Fruit fly (Drosophila melanogaster) whole organism, prepupa: Measurements from ENCODE around the gene Pvr.

ENCODE experiments used
- Blimp-1 ChIP-seq: fragments of 200-800 bp; sonication (Bioruptor generic); optimal IDR thresholded peaks from 3 replicates; lab custom pipeline; 2017; ENCODE audit warnings: missing biosample characterization, missing genetic modification characterization, mild to moderate bottlenecking, moderate library complexity, missing genetic modification reagents
- CG10631 ChIP-seq: fragments of 200-800 bp; sonication (Bioruptor generic); optimal IDR thresholded peaks from 2 replicates; lab custom pipeline; 2016; ENCODE audit warnings: missing biosample characterization, missing genetic modification characterization
- CG11902 ChIP-seq: fragments of 200-800 bp; sonication (Bioruptor generic); optimal IDR thresholded peaks from 3 replicates; lab custom pipeline; 2016; ENCODE audit warnings: missing biosample characterization, missing genetic modification characterization
- CG1621 ChIP-seq: fragments of 200-800 bp; sonication (Bioruptor generic); optimal IDR thresholded peaks from 3 replicates; lab custom pipeline; 2018; ENCODE audit warnings: missing biosample characterization, mild to moderate bottlenecking, missing genetic modification characterization
- CG16779 ChIP-seq: fragments of 200-800 bp; sonication (Bioruptor generic); optimal IDR thresholded peaks from 3 replicates; lab custom pipeline; 2017; ENCODE audit warnings: missing biosample characterization, mild to moderate bottlenecking, missing genetic modification characterization
- CG3032 ChIP-seq: fragments of 200-800 bp; optimal IDR thresholded peaks from 2 replicates; lab custom pipeline; 2019; ENCODE audit warnings: missing biosample characterization, mild to moderate bottlenecking, missing genetic modification characterization, moderate library complexity
- CG34406 ChIP-seq: fragments of 200-800 bp; sonication (Bioruptor generic); optimal IDR thresholded peaks from 3 replicates; lab custom pipeline; 2016; ENCODE audit warnings: missing biosample characterization, missing genetic modification characterization
- CG3919 ChIP-seq: fragments of 200-800 bp; sonication (Bioruptor generic); optimal IDR thresholded peaks from 3 replicates; lab custom pipeline; 2016; ENCODE audit warnings: missing biosample characterization, missing genetic modification characterization
- CG6276 ChIP-seq: fragments of 200-800 bp; sonication (Bioruptor generic); optimal IDR thresholded peaks from 2 replicates; lab custom pipeline; 2017; ENCODE audit warnings: missing biosample characterization, mild to moderate bottlenecking, missing genetic modification characterization
- CG6792 ChIP-seq: fragments of 200-800 bp; sonication (Bioruptor generic); optimal IDR thresholded peaks from 3 replicates; lab custom pipeline; 2016; ENCODE audit warnings: missing biosample characterization, missing genetic modification characterization
- CG6854 ChIP-seq: fragments of 200-800 bp; sonication (Bioruptor generic); optimal IDR thresholded peaks from 2 replicates; lab custom pipeline; 2017; ENCODE audit warnings: missing biosample characterization, mild to moderate bottlenecking, missing genetic modification characterization
- CG7368 ChIP-seq: fragments of 200-800 bp; sonication (Bioruptor generic); optimal IDR thresholded peaks from 3 replicates; lab custom pipeline; 2016; ENCODE audit warnings: missing biosample characterization, missing genetic modification characterization
- CG8319 ChIP-seq: fragments of 200-800 bp; sonication (Bioruptor generic); optimal IDR thresholded peaks from 3 replicates; lab custom pipeline; 2016; ENCODE audit warnings: missing biosample characterization, missing genetic modification characterization
- CG8632 ChIP-seq: fragments of 200-800 bp; sonication (Bioruptor generic); optimal IDR thresholded peaks from 3 replicates; lab custom pipeline; 2016; ENCODE audit warnings: missing biosample characterization, missing genetic modification characterization
- CG9139 ChIP-seq: fragments of 200-800 bp; sonication (Bioruptor generic); optimal IDR thresholded peaks from 3 replicates; lab custom pipeline; 2017; ENCODE audit warnings: missing biosample characterization, mild to moderate bottlenecking, missing genetic modification characterization
- Eip78C ChIP-seq: fragments of 200-800 bp; sonication (Bioruptor generic); peaks from one replicate; lab custom pipeline; 2016; ENCODE audit warnings: missing biosample characterization, missing genetic modification characterization
- Eip93F ChIP-seq: fragments of 200-800 bp; sonication (Bioruptor generic); optimal IDR thresholded peaks from 2 replicates; lab custom pipeline; 2016; ENCODE audit warnings: missing biosample characterization, mild to moderate bottlenecking, missing genetic modification characterization
- Ets21C ChIP-seq: fragments of 200-800 bp; sonication (Bioruptor generic); optimal IDR thresholded peaks from 3 replicates; lab custom pipeline; 2016; ENCODE audit warnings: missing biosample characterization, missing genetic modification characterization
- Gug ChIP-seq: fragments of 200-800 bp; sonication (Bioruptor generic); IDR thresholded peaks from 2 replicates; pipeline ENCODE4 v1.3.6; 2022; ENCODE audit warnings: missing biosample characterization, missing genetic modification characterization
- Hr38 ChIP-seq: sonication (Bioruptor generic); optimal IDR thresholded peaks from 2 replicates; lab custom pipeline; 2016; ENCODE audit warnings: missing biosample characterization, missing genetic modification characterization
- Hr4 ChIP-seq: fragments of 200-800 bp; sonication (Bioruptor generic); optimal IDR thresholded peaks from 3 replicates; lab custom pipeline; 2016; ENCODE audit warnings: missing biosample characterization, missing genetic modification characterization
- Met ChIP-seq: fragments of 200-800 bp; sonication (Bioruptor generic); optimal IDR thresholded peaks from 3 replicates; lab custom pipeline; 2016; ENCODE audit warnings: missing biosample characterization, missing genetic modification characterization
- Smox ChIP-seq: fragments of 200-800 bp; sonication (Bioruptor generic); optimal IDR thresholded peaks from 3 replicates; lab custom pipeline; 2016; ENCODE audit warnings: missing biosample characterization, missing genetic modification characterization
- Sox102F ChIP-seq: fragments of 200-800 bp; sonication (Bioruptor generic); optimal IDR thresholded peaks from 2 replicates; lab custom pipeline; 2016; ENCODE audit warnings: missing biosample characterization, mild to moderate bottlenecking, missing genetic modification characterization
- achi ChIP-seq: fragments of 200-800 bp; sonication (Bioruptor generic); optimal IDR thresholded peaks from 3 replicates; lab custom pipeline; 2016; ENCODE audit warnings: missing biosample characterization, missing genetic modification characterization
- acj6 ChIP-seq: fragments of 200-800 bp; sonication (Bioruptor generic); optimal IDR thresholded peaks from 3 replicates; lab custom pipeline; 2016; ENCODE audit warnings: missing biosample characterization, missing genetic modification characterization
- dac ChIP-seq: fragments of 200-800 bp; sonication (Bioruptor generic); optimal IDR thresholded peaks from 2 replicates; lab custom pipeline; 2017; ENCODE audit warnings: missing biosample characterization, mild to moderate bottlenecking, missing genetic modification characterization
- dsx ChIP-seq: fragments of 200-800 bp; optimal IDR thresholded peaks from 3 replicates; lab custom pipeline; 2019; ENCODE audit warnings: missing biosample characterization, mild to moderate bottlenecking, missing genetic modification characterization, moderate library complexity; ENCODE audit not compliant: poor library complexity, severe bottlenecking
- eg ChIP-seq: fragments of 200-800 bp; sonication (Bioruptor generic); IDR thresholded peaks from 3 replicates; pipeline ENCODE4 v1.3.6; 2022; ENCODE audit warnings: missing biosample characterization, missing genetic modification characterization
- esn ChIP-seq: fragments of 200-800 bp; sonication (Bioruptor generic); optimal IDR thresholded peaks from 2 replicates; lab custom pipeline; 2016; ENCODE audit warnings: missing biosample characterization, mild to moderate bottlenecking, missing genetic modification characterization, moderate library complexity
- fd59A ChIP-seq: fragments of 200-800 bp; sonication (Bioruptor generic); optimal IDR thresholded peaks from 2 replicates; lab custom pipeline; 2017; ENCODE audit warnings: missing biosample characterization, mild to moderate bottlenecking, missing genetic modification characterization, missing genetic modification reagents
- fd85E ChIP-seq: fragments of 200-800 bp; sonication (Bioruptor generic); optimal IDR thresholded peaks from 3 replicates; lab custom pipeline; 2016; ENCODE audit warnings: missing biosample characterization, missing genetic modification characterization
- fkh ChIP-seq: fragments of 200-800 bp; sonication (Bioruptor generic); optimal IDR thresholded peaks from 3 replicates; lab custom pipeline; 2017; ENCODE audit warnings: missing biosample characterization, mild to moderate bottlenecking, missing genetic modification characterization, moderate library complexity
- lz ChIP-seq: fragments of 200-800 bp; sonication (Bioruptor generic); optimal IDR thresholded peaks from 3 replicates; lab custom pipeline; 2016; ENCODE audit warnings: missing biosample characterization, missing genetic modification characterization
- pdm3 ChIP-seq: fragments of 200-800 bp; sonication (Bioruptor generic); optimal IDR thresholded peaks from 3 replicates; lab custom pipeline; 2016; ENCODE audit warnings: missing biosample characterization, missing genetic modification characterization
- ss ChIP-seq, 2 experiments: fragments of 200-800 bp; sonication (Bioruptor generic); optimal IDR thresholded peaks; 2 replicates in 1 of 2; 3 replicates in 1 of 2; lab custom pipeline; 2017 to 2018; ENCODE audit warnings: mild to moderate bottlenecking in 2 of 2, missing biosample characterization in 2 of 2, missing genetic modification characterization in 2 of 2, moderate library complexity in 1 of 2
- svp ChIP-seq: fragments of 200-800 bp; sonication (Bioruptor generic); peaks from one replicate; lab custom pipeline; 2016; ENCODE audit warnings: missing biosample characterization, missing genetic modification characterization
- topi ChIP-seq: fragments of 200-800 bp; sonication (Bioruptor generic); optimal IDR thresholded peaks from 3 replicates; lab custom pipeline; 2016; ENCODE audit warnings: missing biosample characterization, missing genetic modification characterization
- vri ChIP-seq: fragments of 200-800 bp; sonication (Bioruptor generic); optimal IDR thresholded peaks from 3 replicates; lab custom pipeline; 2016; ENCODE audit warnings: missing biosample characterization, mild to moderate bottlenecking, missing genetic modification characterization

Pvr gene

DNA sequence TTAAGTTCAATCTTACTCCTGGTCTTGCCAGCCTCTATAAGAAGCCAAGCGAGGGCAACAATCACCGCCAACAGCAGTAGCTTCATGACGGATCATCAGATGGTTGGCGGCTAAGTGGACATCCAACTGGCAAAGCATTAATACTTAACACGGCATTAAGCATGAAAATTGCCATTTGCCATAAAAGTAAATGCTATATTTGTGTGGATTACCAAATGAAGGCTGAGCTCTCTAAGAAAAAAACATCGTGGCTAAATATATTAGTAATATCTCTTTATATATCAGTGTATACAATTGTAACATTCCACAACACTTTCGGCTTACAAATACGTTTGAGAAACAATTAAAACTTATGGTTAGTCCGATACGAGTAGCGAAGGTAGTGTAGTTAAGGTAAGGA lies 4.2 kb upstream of the Pvr start, which contains the start of gene CG43057:
Gene CG43057, minus strand, starts transcription at position 101 of the 400 bp plus-strand sequence.
- TF ChIP-seq achi (GFP tag; lab: Kevin White, UChicago) = no peak
- no peak for TF ChIP-seq fd85E (GFP tag; lab: Kevin White, UChicago)
- no peak for TF ChIP-seq Sox102F (GFP tag; lab: Kevin White, UChicago)
- no peak for TF ChIP-seq eg (GFP tag; lab: Robert Waterston, UW)
- TF ChIP-seq CG9139 (GFP tag; lab: Kevin White, UChicago) = no peak
- no peak for TF ChIP-seq CG6792 (GFP tag; lab: Kevin White, UChicago)
- TF ChIP-seq CG11902 = no peak
- no peak for TF ChIP-seq CG8319 (GFP tag; lab: Kevin White, UChicago)
- TF ChIP-seq CG3032 = no peak

DNA sequence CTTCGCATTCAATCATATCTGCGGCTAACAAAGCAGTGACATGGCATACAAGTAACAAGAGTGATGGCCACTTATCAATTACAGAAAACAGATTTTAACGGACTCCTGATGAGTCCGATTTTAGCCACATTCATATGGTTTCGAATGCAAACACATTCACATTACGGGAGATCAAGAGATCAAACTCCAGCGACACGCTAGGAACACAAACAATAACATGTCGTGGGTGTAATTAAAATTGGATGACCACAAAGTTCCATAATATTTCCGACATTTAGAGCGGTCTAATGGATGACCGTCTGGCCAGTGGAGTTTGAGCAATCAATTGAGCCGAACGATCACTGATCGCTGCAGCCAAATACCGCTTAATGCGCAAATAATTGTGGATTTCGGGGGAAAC lies 2.5 kb upstream of the Pvr start, which contains the start of gene CG14277:
Gene CG14277, plus strand, starts transcription at position 301 of the 400 bp plus-strand sequence.
- TF ChIP-seq CG6792 (GFP tag; lab: Kevin White, UChicago) = no peak
- no peak for TF ChIP-seq Smox
- TF ChIP-seq dsx = no peak
- TF ChIP-seq topi = no peak
- no peak for TF ChIP-seq CG1621 (tag; lab: Kevin White, UChicago)
- TF ChIP-seq Hr4 (GFP tag; lab: Kevin White, UChicago) = no peak
- no peak for TF ChIP-seq Eip93F
- no peak for TF ChIP-seq CG8319 (GFP tag; lab: Kevin White, UChicago)
- TF ChIP-seq acj6 (GFP tag; lab: Kevin White, UChicago) = no peak
- TF ChIP-seq svp = no peak
- no peak for TF ChIP-seq CG9139 (GFP tag; lab: Kevin White, UChicago)
- no peak for TF ChIP-seq CG16779
- no peak for TF ChIP-seq CG10631 (GFP tag; lab: Kevin White, UChicago)
- TF ChIP-seq CG3919 (GFP tag; lab: Kevin White, UChicago) = no peak

DNA sequence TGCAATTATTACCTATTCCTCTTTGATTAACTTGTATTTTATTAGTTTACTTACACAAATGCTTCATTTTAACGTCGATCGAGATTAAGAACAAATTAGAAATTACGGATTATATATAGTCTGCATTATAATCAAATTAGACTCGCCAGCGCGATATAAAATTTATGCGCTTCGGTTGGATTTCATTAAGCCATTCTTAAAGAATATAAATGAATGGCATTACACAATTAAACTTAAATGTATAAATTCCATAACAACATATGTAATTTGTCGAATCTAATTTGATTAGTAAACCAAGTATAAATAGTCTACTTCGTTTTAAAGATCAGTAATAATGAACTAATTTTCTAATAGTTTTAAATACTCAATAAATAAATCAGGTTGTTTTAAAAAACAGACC lies 2.0 kb upstream of the Pvr start, which contains the start of gene Spn28F:
Gene Spn28F, minus strand, starts transcription at position 101 of the 400 bp plus-strand sequence.
- TF ChIP-seq eg (GFP tag; lab: Robert Waterston, UW) (no peak), lz (GFP tag; lab: Kevin White, UChicago) (no peak), Ets21C (GFP tag; lab: Kevin White, UChicago) (no peak), Smox (no peak), CG7368 (no peak)

DNA sequence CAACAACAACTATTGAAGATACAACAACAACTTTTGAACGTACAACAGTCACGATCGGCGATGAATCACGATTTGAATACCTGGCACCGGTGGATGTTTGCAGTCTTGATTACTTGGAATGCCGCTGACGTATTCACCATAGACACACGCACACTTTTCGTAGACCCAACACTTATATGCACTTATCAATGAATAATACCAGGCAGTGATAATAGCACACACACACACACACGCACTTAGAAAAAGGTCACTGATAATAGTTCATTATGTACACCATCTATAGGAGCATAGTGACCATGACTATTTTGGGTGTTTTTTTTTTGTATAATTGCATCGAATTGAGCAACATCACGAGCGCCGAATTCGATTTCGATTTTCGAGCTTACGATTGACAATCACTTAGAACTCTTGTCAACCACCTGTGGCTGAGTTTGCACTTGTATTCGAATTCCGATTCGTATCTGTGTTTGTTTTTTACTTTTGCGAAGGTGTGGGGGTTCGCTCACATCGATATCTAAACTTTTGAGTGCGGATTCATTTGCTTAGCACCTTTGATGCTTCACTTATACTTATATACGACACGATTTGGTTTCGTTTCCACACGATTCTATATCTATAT lies 537 bp downstream of the Pvr start:
- TF ChIP-seq CG6276 (GFP tag; lab: Kevin White, UChicago) (no peak), fkh (GFP tag; lab: Kevin White, UChicago) (peak; percentile 80)

DNA sequence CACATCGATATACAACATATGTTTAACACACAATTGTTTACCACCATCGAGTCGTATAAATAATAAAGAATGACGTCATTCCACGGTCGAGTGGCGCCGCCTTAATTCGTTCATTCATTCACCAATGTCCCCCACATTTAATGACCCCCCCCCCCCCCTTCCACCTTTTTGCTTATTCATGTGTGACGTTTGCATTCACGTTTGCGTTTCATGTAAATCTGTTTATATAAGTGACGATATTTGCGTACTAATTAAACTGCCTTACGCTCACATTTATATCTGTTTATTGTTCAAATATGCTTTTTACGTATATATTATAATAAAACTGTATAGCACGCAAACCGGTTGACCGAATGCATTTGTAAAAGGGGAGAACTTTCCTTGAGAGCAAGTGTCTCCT lies 6.1 kb downstream of the Pvr start:
- TF ChIP-seq Blimp-1 (GFP tag; lab: Kevin White, UChicago) (peak; percentile 39), ss (GFP tag; optimal IDR thresholded peaks at IDR 0.05; lab: Kevin White, UChicago) (peak; percentile 3 to 45), fd59A (GFP tag; lab: Kevin White, UChicago) (no peak), Gug (GFP tag; lab: Robert Waterston, UW) (no peak), CG10631 (GFP tag; lab: Kevin White, UChicago) (peak; percentile 2), CG6276 (GFP tag; lab: Kevin White, UChicago) (no peak), CG6854 (GFP tag; lab: Kevin White, UChicago) (no peak), dac (GFP tag; lab: Kevin White, UChicago) (no peak), vri (GFP tag; lab: Kevin White, UChicago) (peak; percentile 16), pdm3 (GFP tag; lab: Kevin White, UChicago) (no peak), Eip78C (GFP tag; lab: Kevin White, UChicago) (peak; percentile 28), esn (peak; percentile 18), CG8632 (GFP tag; lab: Kevin White, UChicago) (peak; percentile 25), CG34406 (peak; percentile 26), CG6792 (GFP tag; lab: Kevin White, UChicago) (peak; percentile 41), Hr38 (GFP tag; lab: Kevin White, UChicago) (no peak), fkh (GFP tag; lab: Kevin White, UChicago) (peak; percentile 35), Met (peak; percentile 31)
